Fruit fly (Drosophila melanogaster): ENCODE data around the gene Stam.

Gene Stam

dm6 chr2L:10822620-10823019 is 35.7 kb upstream of the Stam start (continued):
- TF ChIP-seq vvl (GFP tag; IDR thresholded peaks at IDR 0.05): 0 out of 2 replicates have a peak, but pooled peaks have one; percentile 36
- peak; percentile 3 for TF ChIP-seq BtbVII (GFP tag; optimal IDR thresholded peaks at IDR 0.05)
- no peak for TF ChIP-seq CG30020 (tag; optimal IDR thresholded peaks at IDR 0.05)
- peak; percentile 42 for TF ChIP-seq CG15514 (GFP tag; optimal IDR thresholded peaks at IDR 0.05)
- peak; percentile 6 for TF ChIP-seq mirr (GFP tag; optimal IDR thresholded peaks at IDR 0.05)
- TF ChIP-seq CG6765 (GFP tag; optimal IDR thresholded peaks at IDR 0.05): peak; percentile 5
- TF ChIP-seq CG8290 (GFP tag; optimal IDR thresholded peaks at IDR 0.05): no peak
- no peak for TF ChIP-seq CG8290 (tag; optimal IDR thresholded peaks at IDR 0.05)
- no peak for TF ChIP-seq nom (GFP tag; optimal IDR thresholded peaks at IDR 0.05)
- TF ChIP-seq gem (tag; optimal IDR thresholded peaks at IDR 0.05): no peak
- no peak for TF ChIP-seq phol (tag; optimal IDR thresholded peaks at IDR 0.05)
- no peak for TF ChIP-seq toy (GFP tag; IDR thresholded peaks at IDR 0.05)
- no peak for TF ChIP-seq cas (GFP tag; IDR thresholded peaks at IDR 0.05)
- no peak for TF ChIP-seq inv (GFP tag; IDR thresholded peaks at IDR 0.05; ENCODE audit: partially characterized antibody)
- TF ChIP-seq CG10147 (GFP tag; optimal IDR thresholded peaks at IDR 0.05): no peak
- peak; percentile 20 for TF ChIP-seq CG10543 (GFP tag; optimal IDR thresholded peaks at IDR 0.05)
- TF ChIP-seq Deaf1 (tag; optimal IDR thresholded peaks at IDR 0.05): no peak
- TF ChIP-seq caup (GFP tag; optimal IDR thresholded peaks at IDR 0.05; ENCODE audit: severe bottlenecking): peak; percentile 30
- no peak for TF ChIP-seq zen (tag; optimal IDR thresholded peaks at IDR 0.05)
- TF ChIP-seq CG10209 (GFP tag; optimal IDR thresholded peaks at IDR 0.05): peak; percentile 3
- TF ChIP-seq Rfx (GFP tag; IDR thresholded peaks at IDR 0.05): peak; percentile 28; the same call in 1 of the 2 replicates
- peak; percentile 31 for TF ChIP-seq sd (tag; optimal IDR thresholded peaks at IDR 0.05)
- no peak for TF ChIP-seq Ets65A (GFP tag)
- TF ChIP-seq Neu2 (GFP tag; optimal IDR thresholded peaks at IDR 0.05; ENCODE audit: borderline replicate concordance): no peak
- TF ChIP-seq CG18011 (GFP tag; optimal IDR thresholded peaks at IDR 0.05): no peak
- no peak for TF ChIP-seq Sry-δ (GFP tag; optimal IDR thresholded peaks at IDR 0.05)
- TF ChIP-seq CG6272 (GFP tag; IDR thresholded peaks at IDR 0.05): no peak
- peak; percentile 46 for TF ChIP-seq CG18599 (GFP tag; optimal IDR thresholded peaks at IDR 0.05)
- TF ChIP-seq CG13123 (GFP tag; optimal IDR thresholded peaks at IDR 0.05): no peak
- no peak for TF ChIP-seq Eip74EF (GFP tag; optimal IDR thresholded peaks at IDR 0.05)
- no peak for TF ChIP-seq CG9797 (GFP tag; optimal IDR thresholded peaks at IDR 0.05)
- TF ChIP-seq HLH3B (GFP tag; IDR thresholded peaks at IDR 0.05): no peak
- TF ChIP-seq croc (GFP tag; conservative IDR thresholded peaks at IDR 0.05): no peak
- peak; percentile 35 for TF ChIP-seq CG15011 (GFP tag; optimal IDR thresholded peaks at IDR 0.05)
- TF ChIP-seq CG7556 (GFP tag; optimal IDR thresholded peaks at IDR 0.05): no peak
- peak; percentile 67 for TF ChIP-seq Med (GFP tag)
- TF ChIP-seq CG14050 (GFP tag; IDR thresholded peaks at IDR 0.05): no peak
- no peak for TF ChIP-seq Dad (GFP tag; optimal IDR thresholded peaks at IDR 0.05)
- 0 out of 2 replicates have a peak, but pooled peaks have one; percentile 22 for TF ChIP-seq Atf6 (GFP tag; IDR thresholded peaks at IDR 0.05)
- no peak for TF ChIP-seq CG10565 (GFP tag; optimal IDR thresholded peaks at IDR 0.05)
- no peak for TF ChIP-seq org-1 (GFP tag; optimal IDR thresholded peaks at IDR 0.05)
- TF ChIP-seq hkb (optimal IDR thresholded peaks at IDR 0.05): no peak
- TF ChIP-seq hkb (GFP tag; IDR thresholded peaks at IDR 0.05): no peak
- TF ChIP-seq HmgZ (tag; optimal IDR thresholded peaks at IDR 0.05): no peak
- no peak for TF ChIP-seq gt (GFP tag; IDR thresholded peaks at IDR 0.05)
- TF ChIP-seq Hmr (GFP tag; optimal IDR thresholded peaks at IDR 0.05): peak; percentile 51
- TF ChIP-seq ken (GFP tag; IDR thresholded peaks at IDR 0.05): no peak
- TF ChIP-seq bowl (GFP tag; IDR thresholded peaks at IDR 0.05): no peak
- TF ChIP-seq CG3281 (GFP tag; optimal IDR thresholded peaks at IDR 0.05): peak; percentile 12
